Fruit fly (Drosophila melanogaster) whole organism, embryonic: ENCODE measurements around the gene CG14000.

ENCODE experiments used
- CG10366 ChIP-seq: fragments of 200-800 bp; sonication (Bioruptor generic); IDR thresholded peaks from 2 replicates; pipeline ENCODE4 v1.3.6; 2022; ENCODE audit warnings: missing biosample characterization, missing genetic modification characterization
- CG11695 ChIP-seq: fragments of 200-800 bp; sonication (Bioruptor generic); IDR thresholded peaks from 3 replicates; pipeline ENCODE4 v1.3.6; 2022; ENCODE audit warnings: missing biosample characterization, missing genetic modification characterization
- CG12769 ChIP-seq: fragments of 200-800 bp; sonication (Bioruptor generic); optimal IDR thresholded peaks from 2 replicates; lab custom pipeline; 2019; ENCODE audit warnings: missing biosample characterization, mild to moderate bottlenecking, missing genetic modification characterization, moderate library complexity
- CG14860 ChIP-seq: fragments of 200-800 bp; sonication (Bioruptor generic); IDR thresholded peaks from 3 replicates; pipeline ENCODE4 v1.3.6; 2022; ENCODE audit warnings: missing biosample characterization, missing genetic modification characterization; ENCODE audit not compliant: partially characterized antibody
- CG15011 ChIP-seq: fragments of 200-800 bp; sonication (Bioruptor generic); optimal IDR thresholded peaks from 3 replicates; lab custom pipeline; 2018; ENCODE audit warnings: missing biosample characterization, mild to moderate bottlenecking, missing genetic modification characterization
- CG7271 ChIP-seq: fragments of 200-800 bp; sonication (Bioruptor generic); optimal IDR thresholded peaks from 2 replicates; lab custom pipeline; 2018; ENCODE audit warnings: missing biosample characterization, mild to moderate bottlenecking, missing genetic modification characterization, moderate library complexity
- Trl ChIP-seq, 3 experiments: fragments of >200 bp in 2 of 3; fragments of 200-800 bp in 1 of 3; sonication (Bioruptor generic) in 1 of 3; optimal IDR thresholded peaks; 2 replicates in 1 of 3; 3 replicates in 2 of 3; lab custom pipeline; 2016 to 2017; ENCODE audit warnings: missing biosample characterization in 1 of 3, missing genetic modification characterization in 1 of 3
- Xrp1 ChIP-seq: fragments of 200-800 bp; sonication (Bioruptor generic); IDR thresholded peaks from 2 replicates; pipeline ENCODE4 v1.3.6; 2022; ENCODE audit warnings: missing biosample characterization, missing genetic modification characterization
- gcm2 ChIP-seq: fragments of 200-800 bp; sonication (Bioruptor generic); optimal IDR thresholded peaks from 2 replicates; lab custom pipeline; 2016; ENCODE audit warnings: missing biosample characterization, missing genetic modification characterization
- luna ChIP-seq: fragments of 200-800 bp; sonication (Bioruptor generic); optimal IDR thresholded peaks from 2 replicates; lab custom pipeline; 2016; ENCODE audit warnings: missing biosample characterization, missing genetic modification characterization
- sr ChIP-seq: fragments of 200-800 bp; sonication (Bioruptor generic); IDR thresholded peaks from 3 replicates; pipeline ENCODE4 v1.3.6; 2022; ENCODE audit warnings: missing biosample characterization, missing genetic modification characterization

DNA sequence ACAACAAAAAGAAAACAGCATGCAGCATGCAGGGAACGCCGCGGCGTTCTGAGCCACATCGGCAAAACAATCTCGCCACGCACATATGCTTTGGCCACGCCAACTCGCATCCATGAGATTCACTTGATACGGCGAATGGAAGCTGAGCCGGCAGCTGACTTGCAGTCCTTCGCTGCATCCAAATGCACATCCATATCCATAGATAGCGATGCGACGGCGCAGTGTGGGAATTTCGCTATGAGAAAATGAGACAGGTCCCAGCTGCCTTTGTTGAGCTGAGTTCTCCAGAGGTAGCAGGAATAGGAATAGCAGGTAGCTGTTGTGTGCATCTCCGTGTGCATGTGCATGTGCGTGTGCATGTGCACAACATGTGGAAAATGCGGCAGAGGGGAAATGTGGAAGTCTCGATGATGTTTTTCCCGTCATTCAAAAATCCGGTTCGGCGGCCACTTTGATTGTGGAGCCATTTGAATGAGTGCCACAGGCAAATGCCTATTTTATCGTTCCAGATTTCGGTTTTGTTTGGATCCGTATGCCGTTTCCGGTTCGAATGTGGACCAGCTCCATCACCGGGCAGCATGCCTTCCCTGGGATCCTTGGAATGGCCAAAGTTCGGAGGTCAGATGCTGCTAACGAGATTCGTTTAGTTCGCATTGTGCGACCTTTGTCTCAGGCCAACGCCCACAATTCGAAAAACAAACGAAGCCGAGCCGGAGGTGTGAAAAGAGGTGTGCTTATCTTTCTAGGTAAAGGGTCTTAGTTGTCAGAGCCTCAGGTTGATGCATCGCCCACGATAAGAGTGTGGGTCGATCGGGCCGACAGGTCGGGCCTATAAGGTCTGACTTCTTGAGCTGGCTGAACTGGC lies 39.0 kb downstream of the CG14000 start:
- TF ChIP-seq CG12769 (tag; lab: Kevin White, UChicago) (no peak), Trl (optimal IDR thresholded peaks at IDR 0.05; lab: Kevin White, UChicago) (no peak), Trl (GFP tag; optimal IDR thresholded peaks at IDR 0.05; lab: Kevin White, UChicago) (no peak), CG11695 (GFP tag; lab: Robert Waterston, UW) (no peak), CG7271 (tag; lab: Kevin White, UChicago) (no peak), CG14860 (no peak), gcm2 (no peak), CG15011 (GFP tag; lab: Kevin White, UChicago) (no peak), sr (no peak), luna (no peak), CG10366 (GFP tag; lab: Robert Waterston, UW) (no peak), Xrp1 (GFP tag; lab: Robert Waterston, UW) (no peak)
